Fruit fly (Drosophila melanogaster) whole organism, prepupa: ENCODE results near the gene galectin.

Experiments
- CG10631 ChIP-seq: fragments of 200-800 bp; sonication (Bioruptor generic); optimal IDR thresholded peaks from 2 replicates; lab custom pipeline; 2016; ENCODE audit warnings: missing biosample characterization, missing genetic modification characterization
- CG11902 ChIP-seq: fragments of 200-800 bp; sonication (Bioruptor generic); optimal IDR thresholded peaks from 3 replicates; lab custom pipeline; 2016; ENCODE audit warnings: missing biosample characterization, missing genetic modification characterization
- CG1621 ChIP-seq: fragments of 200-800 bp; sonication (Bioruptor generic); optimal IDR thresholded peaks from 3 replicates; lab custom pipeline; 2018; ENCODE audit warnings: missing biosample characterization, mild to moderate bottlenecking, missing genetic modification characterization
- CG16779 ChIP-seq: fragments of 200-800 bp; sonication (Bioruptor generic); optimal IDR thresholded peaks from 3 replicates; lab custom pipeline; 2017; ENCODE audit warnings: missing biosample characterization, mild to moderate bottlenecking, missing genetic modification characterization
- CG3032 ChIP-seq: fragments of 200-800 bp; optimal IDR thresholded peaks from 2 replicates; lab custom pipeline; 2019; ENCODE audit warnings: missing biosample characterization, mild to moderate bottlenecking, missing genetic modification characterization, moderate library complexity
- CG31627 ChIP-seq: fragments of 200-800 bp; sonication (Bioruptor generic); optimal IDR thresholded peaks from 3 replicates; lab custom pipeline; 2016; ENCODE audit warnings: missing biosample characterization, missing genetic modification characterization
- CG32006 ChIP-seq: fragments of 200-800 bp; sonication (Bioruptor generic); optimal IDR thresholded peaks from 3 replicates; lab custom pipeline; 2017; ENCODE audit warnings: missing biosample characterization, mild to moderate bottlenecking, missing genetic modification characterization
- CG34406 ChIP-seq: fragments of 200-800 bp; sonication (Bioruptor generic); optimal IDR thresholded peaks from 3 replicates; lab custom pipeline; 2016; ENCODE audit warnings: missing biosample characterization, missing genetic modification characterization
- CG6792 ChIP-seq: fragments of 200-800 bp; sonication (Bioruptor generic); optimal IDR thresholded peaks from 3 replicates; lab custom pipeline; 2016; ENCODE audit warnings: missing biosample characterization, missing genetic modification characterization
- CG6808 ChIP-seq: fragments of 200-800 bp; sonication (Bioruptor generic); optimal IDR thresholded peaks from 3 replicates; lab custom pipeline; 2017; ENCODE audit warnings: missing biosample characterization, missing genetic modification characterization, mild to moderate bottlenecking, moderate library complexity, missing genetic modification reagents
- CG6854 ChIP-seq: fragments of 200-800 bp; sonication (Bioruptor generic); optimal IDR thresholded peaks from 2 replicates; lab custom pipeline; 2017; ENCODE audit warnings: missing biosample characterization, mild to moderate bottlenecking, missing genetic modification characterization
- CG8119 ChIP-seq: fragments of 200-800 bp; sonication (Bioruptor generic); IDR thresholded peaks from 3 replicates; pipeline ENCODE4 v1.3.6; 2022; ENCODE audit warnings: missing biosample characterization, missing genetic modification characterization
- CG8632 ChIP-seq: fragments of 200-800 bp; sonication (Bioruptor generic); optimal IDR thresholded peaks from 3 replicates; lab custom pipeline; 2016; ENCODE audit warnings: missing biosample characterization, missing genetic modification characterization
- CG9139 ChIP-seq: fragments of 200-800 bp; sonication (Bioruptor generic); optimal IDR thresholded peaks from 3 replicates; lab custom pipeline; 2017; ENCODE audit warnings: missing biosample characterization, mild to moderate bottlenecking, missing genetic modification characterization
- Eip78C ChIP-seq: fragments of 200-800 bp; sonication (Bioruptor generic); peaks from one replicate; lab custom pipeline; 2016; ENCODE audit warnings: missing biosample characterization, missing genetic modification characterization
- Hr38 ChIP-seq: sonication (Bioruptor generic); optimal IDR thresholded peaks from 2 replicates; lab custom pipeline; 2016; ENCODE audit warnings: missing biosample characterization, missing genetic modification characterization
- Lpt ChIP-seq: fragments of 200-800 bp; sonication (Bioruptor generic); optimal IDR thresholded peaks from 3 replicates; lab custom pipeline; 2016; ENCODE audit warnings: missing biosample characterization, missing genetic modification characterization
- OdsH ChIP-seq: fragments of 200-800 bp; sonication (Bioruptor generic); optimal IDR thresholded peaks from 3 replicates; lab custom pipeline; 2016; ENCODE audit warnings: missing biosample characterization, missing genetic modification characterization
- Smox ChIP-seq: fragments of 200-800 bp; sonication (Bioruptor generic); optimal IDR thresholded peaks from 3 replicates; lab custom pipeline; 2016; ENCODE audit warnings: missing biosample characterization, missing genetic modification characterization
- Sox15 ChIP-seq: fragments of 200-800 bp; sonication (Bioruptor generic); optimal IDR thresholded peaks from 3 replicates; lab custom pipeline; 2016; ENCODE audit warnings: missing biosample characterization, missing genetic modification characterization
- achi ChIP-seq: fragments of 200-800 bp; sonication (Bioruptor generic); optimal IDR thresholded peaks from 3 replicates; lab custom pipeline; 2016; ENCODE audit warnings: missing biosample characterization, missing genetic modification characterization
- cyc ChIP-seq: fragments of 200-800 bp; sonication (Bioruptor generic); optimal IDR thresholded peaks from 3 replicates; lab custom pipeline; 2016; ENCODE audit warnings: missing biosample characterization, missing genetic modification characterization
- dac ChIP-seq: fragments of 200-800 bp; sonication (Bioruptor generic); optimal IDR thresholded peaks from 2 replicates; lab custom pipeline; 2017; ENCODE audit warnings: missing biosample characterization, mild to moderate bottlenecking, missing genetic modification characterization
- dsx ChIP-seq: fragments of 200-800 bp; optimal IDR thresholded peaks from 3 replicates; lab custom pipeline; 2019; ENCODE audit warnings: missing biosample characterization, mild to moderate bottlenecking, missing genetic modification characterization, moderate library complexity; ENCODE audit not compliant: poor library complexity, severe bottlenecking
- fkh ChIP-seq: fragments of 200-800 bp; sonication (Bioruptor generic); optimal IDR thresholded peaks from 3 replicates; lab custom pipeline; 2017; ENCODE audit warnings: missing biosample characterization, mild to moderate bottlenecking, missing genetic modification characterization, moderate library complexity
- net ChIP-seq: fragments of 200-800 bp; sonication (Bioruptor generic); optimal IDR thresholded peaks from 3 replicates; lab custom pipeline; 2016; ENCODE audit warnings: missing biosample characterization, missing genetic modification characterization
- pdm3 ChIP-seq: fragments of 200-800 bp; sonication (Bioruptor generic); optimal IDR thresholded peaks from 3 replicates; lab custom pipeline; 2016; ENCODE audit warnings: missing biosample characterization, missing genetic modification characterization
- ss ChIP-seq, 2 experiments: fragments of 200-800 bp; sonication (Bioruptor generic); optimal IDR thresholded peaks; 2 replicates in 1 of 2; 3 replicates in 1 of 2; lab custom pipeline; 2017 to 2018; ENCODE audit warnings: mild to moderate bottlenecking in 2 of 2, missing biosample characterization in 2 of 2, missing genetic modification characterization in 2 of 2, moderate library complexity in 1 of 2
- svp ChIP-seq: fragments of 200-800 bp; sonication (Bioruptor generic); peaks from one replicate; lab custom pipeline; 2016; ENCODE audit warnings: missing biosample characterization, missing genetic modification characterization
- topi ChIP-seq: fragments of 200-800 bp; sonication (Bioruptor generic); optimal IDR thresholded peaks from 3 replicates; lab custom pipeline; 2016; ENCODE audit warnings: missing biosample characterization, missing genetic modification characterization
- vri ChIP-seq: fragments of 200-800 bp; sonication (Bioruptor generic); optimal IDR thresholded peaks from 3 replicates; lab custom pipeline; 2016; ENCODE audit warnings: missing biosample characterization, mild to moderate bottlenecking, missing genetic modification characterization

galectin gene

DNA sequence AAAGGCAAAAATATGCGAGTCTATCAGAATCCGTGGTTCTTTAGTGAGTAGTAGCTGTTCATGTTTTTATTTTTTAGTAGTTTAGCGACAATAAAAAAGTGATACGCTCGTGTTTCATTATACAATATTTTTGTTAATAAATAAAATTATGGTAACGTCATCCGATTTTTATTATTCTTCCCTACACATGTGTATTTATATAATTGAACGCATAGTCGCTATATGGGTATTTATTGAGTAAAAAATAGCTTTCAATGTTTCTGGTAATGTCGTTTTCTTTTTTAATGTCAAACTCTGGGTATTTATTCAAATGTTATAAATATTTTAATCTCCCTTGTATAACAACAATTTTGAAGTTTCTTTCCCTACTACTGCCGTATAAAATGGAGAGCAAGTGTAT is 4.5 kb downstream of the galectin start, which contains the start of gene CG11374:
CG11374 (plus strand) TSS at position 301 of the 400 bp plus-strand sequence.
- TF ChIP-seq Eip78C (GFP tag; lab: Kevin White, UChicago) (no peak), Smox (GFP tag; lab: Kevin White, UChicago) (no peak), cyc (GFP tag; lab: Kevin White, UChicago) (no peak), ss (GFP tag; optimal IDR thresholded peaks at IDR 0.05; lab: Kevin White, UChicago) (no peak), Sox15 (no peak), Lpt (GFP tag; lab: Kevin White, UChicago) (no peak), pdm3 (GFP tag; lab: Kevin White, UChicago) (no peak), CG1621 (tag; lab: Kevin White, UChicago) (no peak), CG11902 (no peak), CG8119 (GFP tag; lab: Robert Waterston, UW) (no peak), Hr38 (GFP tag; lab: Kevin White, UChicago) (no peak), CG31627 (GFP tag; lab: Kevin White, UChicago) (no peak), CG9139 (GFP tag; lab: Kevin White, UChicago) (no peak), net (GFP tag; lab: Kevin White, UChicago) (no peak), vri (GFP tag; lab: Kevin White, UChicago) (no peak), topi (GFP tag; lab: Kevin White, UChicago) (no peak)

DNA sequence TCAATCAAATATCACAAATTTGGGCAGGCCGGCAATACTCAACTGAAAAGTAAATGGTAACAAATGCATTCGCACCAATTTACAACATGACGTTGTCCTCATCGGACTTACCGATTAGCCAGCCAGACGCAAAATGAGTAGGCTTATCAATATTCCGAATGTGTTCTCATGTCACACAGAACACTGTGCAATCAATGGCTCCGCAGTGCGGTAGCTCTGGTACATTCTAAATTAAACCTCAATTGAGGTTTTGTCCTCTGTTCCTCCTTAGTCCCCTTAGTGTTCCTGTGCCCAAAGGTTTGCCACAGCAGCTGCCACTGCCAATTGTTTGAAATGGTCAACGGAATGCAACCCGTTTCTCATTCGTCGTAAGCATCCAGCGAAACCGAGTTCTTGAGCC is 7.3 kb downstream of the galectin start:
- TF ChIP-seq Eip78C (GFP tag; lab: Kevin White, UChicago) (peak; percentile 69), CG8119 (GFP tag; lab: Robert Waterston, UW) (no peak)

- TF ChIP-seq CG34406 (no peak), vri (GFP tag; lab: Kevin White, UChicago) (peak; percentile 68), fkh (GFP tag; lab: Kevin White, UChicago) (peak; percentile 91), dac (GFP tag; lab: Kevin White, UChicago) (no peak), Eip78C (GFP tag; lab: Kevin White, UChicago) (peak; percentile 0)
These were observed 9.6 kb downstream of the galectin start for dm6 chr2L:81198-81597.

DNA sequence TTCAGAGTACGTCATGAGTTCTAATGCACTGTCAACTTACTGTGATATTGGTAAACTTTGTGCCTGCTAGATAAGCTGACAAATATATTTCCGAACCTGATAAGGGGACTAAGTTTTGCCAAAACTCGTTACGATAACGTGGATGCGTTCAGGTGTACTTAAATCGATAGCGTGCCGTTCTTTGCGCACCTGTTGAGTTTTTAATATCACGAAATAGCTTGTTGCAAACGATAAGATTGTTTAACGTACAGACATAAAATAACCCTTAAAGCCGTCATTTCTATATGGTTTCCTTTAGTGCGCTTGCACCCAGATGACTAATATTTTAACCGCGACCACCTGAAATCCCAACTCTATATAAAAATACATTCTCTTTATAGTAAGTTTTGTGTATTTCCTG is 10.5 kb downstream of the galectin start:
- TF ChIP-seq OdsH (GFP tag; lab: Kevin White, UChicago) (no peak), vri (GFP tag; lab: Kevin White, UChicago) (peak; percentile 41)

DNA sequence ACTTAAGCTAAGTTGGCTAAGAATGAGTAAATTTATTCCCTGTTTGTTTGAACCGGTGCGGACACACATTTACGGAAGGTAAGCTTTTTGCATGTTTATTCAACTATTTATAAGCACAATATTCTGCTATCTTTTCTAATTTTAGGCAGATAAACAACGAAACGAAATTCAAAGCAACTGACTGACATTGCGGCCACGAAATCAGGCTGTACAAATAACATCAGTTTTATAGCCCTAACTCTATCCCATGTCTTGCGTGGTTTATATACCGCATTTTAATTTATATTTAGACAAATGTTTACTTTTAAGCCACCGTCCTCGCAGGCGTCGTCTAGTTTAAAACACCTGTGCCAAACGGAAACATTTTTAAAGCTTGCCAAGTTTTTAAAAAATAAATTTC is 13.5 kb downstream of the galectin start:
- TF ChIP-seq CG16779 (tag; lab: Kevin White, UChicago): no peak
- peak; percentile 82 for TF ChIP-seq fkh (GFP tag; lab: Kevin White, UChicago)

DNA sequence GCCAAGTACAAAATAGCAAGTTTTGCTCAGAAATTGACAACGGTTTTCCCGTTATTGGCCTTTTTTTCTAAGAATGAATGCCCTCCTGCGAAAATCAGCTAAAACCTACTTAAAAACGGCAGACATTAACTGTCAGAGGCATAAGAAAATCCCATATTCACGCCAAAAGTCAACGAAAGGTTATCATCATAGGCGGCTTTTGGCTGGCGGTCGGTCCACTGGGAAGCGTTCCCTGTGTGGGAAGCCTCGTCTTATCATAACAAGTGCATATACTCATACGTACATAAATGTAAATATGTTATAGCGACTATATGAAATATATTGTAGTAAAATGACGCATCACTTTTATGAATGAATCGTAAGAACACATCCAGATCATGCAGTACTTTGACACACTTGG is 14.1 kb downstream of the galectin start:
- TF ChIP-seq fkh (GFP tag; lab: Kevin White, UChicago): no peak
- peak; percentile 20 for TF ChIP-seq Eip78C (GFP tag; lab: Kevin White, UChicago)
- TF ChIP-seq CG6854 (GFP tag; lab: Kevin White, UChicago): no peak
- TF ChIP-seq achi (GFP tag; lab: Kevin White, UChicago): no peak
- TF ChIP-seq CG8632 (GFP tag; lab: Kevin White, UChicago): no peak
- no peak for TF ChIP-seq dsx (GFP tag; lab: Kevin White, UChicago)
- TF ChIP-seq svp (GFP tag; lab: Kevin White, UChicago): peak; percentile 98
- TF ChIP-seq CG6808 (GFP tag; lab: Kevin White, UChicago): no peak
- no peak for TF ChIP-seq CG10631 (GFP tag; lab: Kevin White, UChicago)
- TF ChIP-seq CG32006: no peak
- no peak for TF ChIP-seq CG3032
- no peak for TF ChIP-seq CG6792 (GFP tag; lab: Kevin White, UChicago)
- TF ChIP-seq, all 60 proteins: peak for 2
